Worm (Caenorhabditis elegans): Measurements from ENCODE around the gene C33H5.1.
A peak's percentile ranks its signal among the peaks of the same experiment; 100 is the strongest.

C33H5.1 gene

ce11 chrIV:7845585-7845984 is 36.9 kb downstream of the C33H5.1 start:
- TF ChIP-seq tbp1 (GFP tag; optimal IDR thresholded peaks at IDR 0.05) (peak; percentile 30), bed-2 (GFP tag; IDR thresholded peaks at IDR 0.05) (no peak), ztf-26 (tag; optimal IDR thresholded peaks at IDR 0.05) (peak; percentile 69), B0019.2 (GFP tag; conservative IDR thresholded peaks at IDR 0.05) (no peak), cebp-1 (GFP tag; IDR thresholded peaks at IDR 0.05) (no peak), cebp-1 (tag; optimal IDR thresholded peaks at IDR 0.05) (peak; percentile 77), ztf-3 (GFP tag; optimal IDR thresholded peaks at IDR 0.05) (no peak), attf-5 (GFP tag; optimal IDR thresholded peaks at IDR 0.05) (peak; percentile 56), K11D2.4 (GFP tag; IDR thresholded peaks at IDR 0.05) (0 out of 2 replicates have a peak, but pooled peaks have one; percentile 24), T26A5.8 (tag; optimal IDR thresholded peaks at IDR 0.05) (no peak), gei-17 (GFP tag; optimal IDR thresholded peaks at IDR 0.05) (peak; percentile 46), nhr-27 (tag; optimal IDR thresholded peaks at IDR 0.05) (peak; percentile 34), lin-35 (GFP tag; optimal IDR thresholded peaks at IDR 0.05) (peak in 1 of 3 experiments; percentile 58), cebp-2 (GFP tag; IDR thresholded peaks at IDR 0.05) (no peak), ztf-18 (tag; optimal IDR thresholded peaks at IDR 0.05) (peak; percentile 39), F57A8.1 (GFP tag; optimal IDR thresholded peaks at IDR 0.05) (no peak), aptf-3 (GFP tag; IDR thresholded peaks at IDR 0.05) (no peak), F57C9.4 (tag; optimal IDR thresholded peaks at IDR 0.05) (no peak), ztf-6 (GFP tag; IDR thresholded peaks at IDR 0.05) (no peak), egl-44 (GFP tag; IDR thresholded peaks at IDR 0.05) (0 out of 2 replicates have a peak, but pooled peaks have one; percentile 21), F22D6.2 (tag; optimal IDR thresholded peaks at IDR 0.05) (no peak), K12H6.12 (tag; optimal IDR thresholded peaks at IDR 0.05) (peak; percentile 79), ekl-4 (GFP tag; IDR thresholded peaks at IDR 0.05) (0 out of 2 replicates have a peak, but pooled peaks have one; percentile 53), ZK185.1 (tag; optimal IDR thresholded peaks at IDR 0.05; ENCODE audit: poor library complexity, severe bottlenecking) (peak; percentile 27), attf-3 (GFP tag; conservative IDR thresholded peaks at IDR 0.05) (no peak), let-607 (tag; optimal IDR thresholded peaks at IDR 0.05) (peak in 1 of 2 experiments; percentile 38), Y67H2A.10 (GFP tag; conservative IDR thresholded peaks at IDR 0.05) (no peak), tlf-1 (GFP tag; optimal IDR thresholded peaks at IDR 0.05) (no peak), ceh-100 (GFP tag; IDR thresholded peaks at IDR 0.05) (peak; percentile 57), B0336.3 (GFP tag; IDR thresholded peaks at IDR 0.05) (peak; percentile 79), lsy-27 (tag; optimal IDR thresholded peaks at IDR 0.05; ENCODE audit: borderline replicate concordance, insufficient read depth) (peak; percentile 51), repo-1 (tag; optimal IDR thresholded peaks at IDR 0.05) (peak; percentile 71), F10E7.11 (tag; optimal IDR thresholded peaks at IDR 0.05) (peak; percentile 6), nfya-1 (tag; optimal IDR thresholded peaks at IDR 0.05; ENCODE audit: borderline replicate concordance, insufficient read depth) (no peak), Y56A3A.18 (GFP tag; IDR thresholded peaks at IDR 0.05) (peak; percentile 59; the same call in 1 of the 2 replicates), nhr-179 (tag; optimal IDR thresholded peaks at IDR 0.05) (no peak), madf-10 (tag; optimal IDR thresholded peaks at IDR 0.05) (peak; percentile 48), F52B5.7 (tag; optimal IDR thresholded peaks at IDR 0.05) (peak; percentile 78), snpc-4 (GFP tag; optimal IDR thresholded peaks at IDR 0.05) (no peak), snpc-4 (tag; optimal IDR thresholded peaks at IDR 0.05) (peak in 3 of 4 experiments; percentile 15 to 63 (median 54)), ccch-3 (GFP tag; optimal IDR thresholded peaks at IDR 0.05) (no peak), atf-7 (tag; optimal IDR thresholded peaks at IDR 0.05) (peak; percentile 33), snpc-1.3 (tag; optimal IDR thresholded peaks at IDR 0.05; ENCODE audit: insufficient read depth) (no peak), C17E4.6 (GFP tag; IDR thresholded peaks at IDR 0.05) (no peak), mxl-1 (tag; optimal IDR thresholded peaks at IDR 0.05) (no peak), nhr-90 (tag; optimal IDR thresholded peaks at IDR 0.05) (peak; percentile 66), egl-18 (GFP tag; IDR thresholded peaks at IDR 0.05) (no peak), lsl-1 (GFP tag; optimal IDR thresholded peaks at IDR 0.05) (no peak)
